Worm (Caenorhabditis elegans) whole organism, midembryonic: Measurements from ENCODE around the gene R07E5.15.

Experiments
- cog-1 ChIP-seq: sonication (generic microtip); optimal IDR thresholded peaks from 2 replicates; lab custom pipeline; 2016; ENCODE audit warnings: missing genetic modification characterization, missing compliant biosample characterization
- flt-1 ChIP-seq: fragments of 200-800 bp; sonication (Bioruptor generic); IDR thresholded peaks from 2 replicates; pipeline ENCODE4 v1.3.6; 2022; ENCODE audit warnings: missing genetic modification characterization, missing compliant biosample characterization
- klf-2 ChIP-seq: fragments of 200-800 bp; sonication (Bioruptor generic); conservative IDR thresholded peaks from 2 replicates; pipeline ENCODE4 v1.3.6; 2022; ENCODE audit warnings: missing genetic modification reagents, missing genetic modification characterization, missing compliant biosample characterization
- ref-1 ChIP-seq: fragments of 200-800 bp; sonication (Bioruptor generic); conservative IDR thresholded peaks from 2 replicates; pipeline ENCODE4 v1.3.6; 2022; ENCODE audit warnings: missing genetic modification reagents, missing genetic modification characterization, missing compliant biosample characterization
- tab-1 ChIP-seq: fragments of 200-800 bp; sonication (Bioruptor generic); IDR thresholded peaks from 2 replicates; pipeline ENCODE4 v1.3.6; 2022; ENCODE audit warnings: missing genetic modification characterization, missing compliant biosample characterization
- ztf-23 ChIP-seq: fragments of 200-800 bp; sonication (Bioruptor generic); IDR thresholded peaks from 2 replicates; pipeline ENCODE4 v1.3.6; 2022; ENCODE audit warnings: missing genetic modification reagents, missing genetic modification characterization, missing compliant biosample characterization
- ztf-29 ChIP-seq: fragments of 200-800 bp; sonication (Bioruptor generic); IDR thresholded peaks from 2 replicates; pipeline ENCODE4 v1.3.6; 2022; ENCODE audit warnings: missing genetic modification reagents, missing genetic modification characterization, missing compliant biosample characterization

ce11 chrIII:4394496-4394895 is 6.7 kb upstream of the R07E5.15 start, which contains the start of gene R07E5.4:
- TF ChIP-seq ref-1 (GFP tag; lab: Robert Waterston, UW) (no peak), klf-2 (no peak), ztf-29 (GFP tag; lab: Robert Waterston, UW) (no peak), tab-1 (GFP tag; lab: Robert Waterston, UW) (no peak), flt-1 (GFP tag; lab: Robert Waterston, UW) (no peak), cog-1 (no peak), ztf-23 (GFP tag; lab: Robert Waterston, UW) (no peak)
